Worm (Caenorhabditis elegans) whole organism, young adult: ENCODE data around the gene nid-1.

Experiments
- C17E4.6 ChIP-seq: fragments of 200-800 bp; sonication (Bioruptor generic); IDR thresholded peaks from 2 replicates; pipeline ENCODE4 v1.3.6; 2022; ENCODE audit warnings: missing genetic modification reagents, missing genetic modification characterization, missing compliant biosample characterization
- F10E7.11 ChIP-seq: sonication (generic microtip); optimal IDR thresholded peaks from 2 replicates; lab custom pipeline; 2017; ENCODE audit warnings: mild to moderate bottlenecking, missing genetic modification characterization, moderate library complexity, missing compliant biosample characterization
- F57C9.4 ChIP-seq: sonication (generic microtip); optimal IDR thresholded peaks from 2 replicates; lab custom pipeline; 2017; ENCODE audit warnings: mild to moderate bottlenecking, missing genetic modification characterization, missing compliant biosample characterization
- ama-1 ChIP-seq, 3 experiments: fragments of 150-350 bp in 1 of 3; sonication (generic microtip) in 2 of 3; optimal IDR thresholded peaks; 2 replicates each; lab custom pipeline; 2014 to 2018; ENCODE audit warnings: missing biosample characterization in 2 of 3, missing genetic modification characterization in 2 of 3, missing genetic modification reagents in 2 of 3
- aptf-2 ChIP-seq: fragments of 200-800 bp; sonication (Bioruptor generic); conservative IDR thresholded peaks from 2 replicates; pipeline ENCODE4 v1.3.6; 2022; ENCODE audit warnings: missing genetic modification reagents, missing genetic modification characterization, missing compliant biosample characterization
- ceh-91 ChIP-seq: fragments of 200-800 bp; sonication (Bioruptor generic); IDR thresholded peaks from 2 replicates; pipeline ENCODE4 v1.3.6; 2022; ENCODE audit warnings: missing genetic modification reagents, missing genetic modification characterization, missing compliant biosample characterization
- hrde-1 ChIP-seq: sonication (generic microtip); optimal IDR thresholded peaks from 2 replicates; lab custom pipeline; 2016; ENCODE audit warnings: missing genetic modification characterization, mild to moderate bottlenecking, missing compliant biosample characterization, moderate library complexity, missing genotype, missing genetic modification reagents, borderline replicate concordance
- hsf-1 ChIP-seq: fragments of 200-800 bp; sonication (Bioruptor generic); IDR thresholded peaks from 2 replicates; pipeline ENCODE4 v1.3.6; 2022; ENCODE audit warnings: missing genetic modification reagents, missing genetic modification characterization, missing compliant biosample characterization
- nhr-90 ChIP-seq: sonication (generic microtip); optimal IDR thresholded peaks from 2 replicates; lab custom pipeline; 2016; ENCODE audit warnings: missing genotype, mild to moderate bottlenecking, missing genetic modification characterization, missing compliant biosample characterization
- pha-4 ChIP-seq: fragments of 150-350 bp; sonication (generic microtip); optimal IDR thresholded peaks from 2 replicates; lab custom pipeline; 2014; ENCODE audit warnings: missing biosample characterization, missing genetic modification reagents, missing genetic modification characterization
- snpc-4 ChIP-seq, 5 experiments: fragments of 150-350 bp in 1 of 5; sonication (generic microtip) in 4 of 5; optimal IDR thresholded peaks; 2 replicates each; lab custom pipeline; 2014 to 2018; ENCODE audit warnings: missing genetic modification characterization in 5 of 5, missing biosample characterization in 3 of 5, antibody characterized with exemption in 2 of 5, mild to moderate bottlenecking in 2 of 5, missing compliant biosample characterization in 2 of 5, missing genotype in 2 of 5, moderate library complexity in 2 of 5, missing genetic modification reagents in 1 of 5
- unc-62 ChIP-seq: fragments of 150-350 bp; optimal IDR thresholded peaks from 2 replicates; lab custom pipeline; 2014; ENCODE audit warnings: missing biosample characterization, missing genetic modification reagents, missing genetic modification characterization
- zim-3 ChIP-seq: sonication (generic microtip); optimal IDR thresholded peaks from 2 replicates; lab custom pipeline; 2017; ENCODE audit warnings: mild to moderate bottlenecking, missing genetic modification characterization, moderate library complexity, missing compliant biosample characterization
- ztf-6 ChIP-seq: fragments of 200-800 bp; sonication (Bioruptor generic); IDR thresholded peaks from 2 replicates; pipeline ENCODE4 v1.3.6; 2022; ENCODE audit warnings: missing genetic modification reagents, missing genetic modification characterization, missing compliant biosample characterization

- TF ChIP-seq hsf-1, result no peak
- no peak for TF ChIP-seq pha-4
- no peak for TF ChIP-seq nhr-90 (tag; lab: Kevin White, UChicago)
- no peak for TF ChIP-seq F57C9.4 (tag; lab: Kevin White, UChicago)
- no peak for TF ChIP-seq ceh-91 (GFP tag; lab: Robert Waterston, UW)
- TF ChIP-seq ama-1 (optimal IDR thresholded peaks at IDR 0.05; lab: Kevin White, UChicago), result no peak
- TF ChIP-seq ama-1 (GFP tag; optimal IDR thresholded peaks at IDR 0.05; lab: Kevin White, UChicago), result no peak
- TF ChIP-seq C17E4.6, result no peak
- no peak for TF ChIP-seq zim-3 (tag; lab: Kevin White, UChicago)
- TF ChIP-seq F10E7.11, result no peak
- TF ChIP-seq hrde-1, result no peak
- no peak for TF ChIP-seq unc-62 (GFP tag; lab: Kevin White, UChicago)
- no peak for TF ChIP-seq aptf-2 (GFP tag; lab: Robert Waterston, UW)
- TF ChIP-seq snpc-4 (GFP tag; optimal IDR thresholded peaks at IDR 0.05; lab: Kevin White, UChicago), result no peak
- TF ChIP-seq snpc-4 (tag; optimal IDR thresholded peaks at IDR 0.05; lab: Kevin White, UChicago), result no peak
- no peak for TF ChIP-seq ztf-6 (GFP tag; lab: Robert Waterston, UW)
Observed at ce11 chrV:12901301-12901700, 8.6 kb upstream of the nid-1 start.
